Worm (Caenorhabditis elegans) whole organism, young adult: ENCODE measurements around the gene F53A9.8.

Experiments
- D2030.7 ChIP-seq: fragments of 200-800 bp; sonication (Bioruptor generic); IDR thresholded peaks from 2 replicates; pipeline ENCODE4 v1.3.6; 2022; ENCODE audit warnings: missing genetic modification reagents, missing genetic modification characterization, missing compliant biosample characterization
- F10E7.11 ChIP-seq: sonication (generic microtip); optimal IDR thresholded peaks from 2 replicates; lab custom pipeline; 2017; ENCODE audit warnings: mild to moderate bottlenecking, missing genetic modification characterization, moderate library complexity, missing compliant biosample characterization
- F39B2.1 ChIP-seq: fragments of 200-800 bp; sonication (Bioruptor generic); IDR thresholded peaks from 2 replicates; pipeline ENCODE4 v1.3.6; 2022; ENCODE audit warnings: missing genetic modification reagents, missing genetic modification characterization, missing compliant biosample characterization
- F57A8.1 ChIP-seq: fragments of 200-800 bp; sonication (Bioruptor generic); optimal IDR thresholded peaks from 2 replicates; lab custom pipeline; 2018; ENCODE audit warnings: mild to moderate bottlenecking, missing genetic modification characterization, moderate library complexity, missing compliant biosample characterization
- K11D2.4 ChIP-seq: fragments of 200-800 bp; sonication (Bioruptor generic); IDR thresholded peaks from 2 replicates; pipeline ENCODE4 v1.3.6; 2022; ENCODE audit warnings: missing genetic modification reagents, missing genetic modification characterization, missing compliant biosample characterization
- K12H6.12 ChIP-seq: fragments of 200-800 bp; sonication (Bioruptor generic); optimal IDR thresholded peaks from 2 replicates; lab custom pipeline; 2018; ENCODE audit warnings: mild to moderate bottlenecking, missing genetic modification characterization, missing compliant biosample characterization
- T07F8.4 ChIP-seq: sonication (generic microtip); optimal IDR thresholded peaks from 2 replicates; lab custom pipeline; 2016; ENCODE audit warnings: mild to moderate bottlenecking, missing genetic modification characterization, moderate library complexity, missing compliant biosample characterization
- Y53F4B.3 ChIP-seq: fragments of 200-800 bp; sonication (Bioruptor generic); IDR thresholded peaks from 2 replicates; pipeline ENCODE4 v1.3.6; 2022; ENCODE audit warnings: missing genetic modification reagents, missing genetic modification characterization, missing compliant biosample characterization
- Y56A3A.18 ChIP-seq: fragments of 200-800 bp; sonication (Bioruptor generic); IDR thresholded peaks from 2 replicates; pipeline ENCODE4 v1.3.6; 2022; ENCODE audit warnings: missing genetic modification reagents, missing genetic modification characterization, missing compliant biosample characterization
- aptf-2 ChIP-seq: fragments of 200-800 bp; sonication (Bioruptor generic); conservative IDR thresholded peaks from 2 replicates; pipeline ENCODE4 v1.3.6; 2022; ENCODE audit warnings: missing genetic modification reagents, missing genetic modification characterization, missing compliant biosample characterization
- bed-1 ChIP-seq: fragments of 200-800 bp; sonication (Bioruptor generic); IDR thresholded peaks from 2 replicates; pipeline ENCODE4 v1.3.6; 2022; ENCODE audit warnings: missing genetic modification reagents, missing genetic modification characterization, missing compliant biosample characterization
- ccch-3 ChIP-seq: fragments of 200-800 bp; sonication (Bioruptor generic); optimal IDR thresholded peaks from 2 replicates; lab custom pipeline; 2018; ENCODE audit warnings: mild to moderate bottlenecking, missing genetic modification characterization, missing compliant biosample characterization
- cebp-2 ChIP-seq: fragments of 200-800 bp; sonication (Bioruptor generic); IDR thresholded peaks from 2 replicates; pipeline ENCODE4 v1.3.6; 2022; ENCODE audit warnings: missing genetic modification characterization, missing compliant biosample characterization
- ceh-100 ChIP-seq: fragments of 200-800 bp; sonication (Bioruptor generic); IDR thresholded peaks from 2 replicates; pipeline ENCODE4 v1.3.6; 2022; ENCODE audit warnings: missing genetic modification reagents, missing genetic modification characterization, missing compliant biosample characterization
- ceh-91 ChIP-seq: fragments of 200-800 bp; sonication (Bioruptor generic); IDR thresholded peaks from 2 replicates; pipeline ENCODE4 v1.3.6; 2022; ENCODE audit warnings: missing genetic modification reagents, missing genetic modification characterization, missing compliant biosample characterization
- die-1 ChIP-seq: sonication (generic microtip); optimal IDR thresholded peaks from 2 replicates; lab custom pipeline; 2016; ENCODE audit warnings: missing genotype, mild to moderate bottlenecking, missing genetic modification characterization, missing compliant biosample characterization
- ekl-4 ChIP-seq: fragments of 200-800 bp; sonication (Bioruptor generic); IDR thresholded peaks from 2 replicates; pipeline ENCODE4 v1.3.6; 2022; ENCODE audit warnings: missing genetic modification reagents, missing genetic modification characterization, missing compliant biosample characterization
- fkh-3 ChIP-seq: sonication (generic microtip); optimal IDR thresholded peaks from 2 replicates; lab custom pipeline; 2016; ENCODE audit warnings: mild to moderate bottlenecking, missing genetic modification characterization, missing compliant biosample characterization
- hlh-12 ChIP-seq: sonication (generic microtip); optimal IDR thresholded peaks from 2 replicates; lab custom pipeline; 2016; ENCODE audit warnings: missing genetic modification characterization, missing compliant biosample characterization
- hlh-26 ChIP-seq: fragments of 200-800 bp; sonication (Bioruptor generic); conservative IDR thresholded peaks from 2 replicates; pipeline ENCODE4 v1.3.6; 2022; ENCODE audit warnings: missing genetic modification reagents, missing genetic modification characterization, missing compliant biosample characterization
- hmg-1.2 ChIP-seq: fragments of 200-800 bp; sonication (Bioruptor generic); IDR thresholded peaks from 2 replicates; pipeline ENCODE4 v1.3.6; 2022; ENCODE audit warnings: missing genetic modification reagents, missing genetic modification characterization, missing compliant biosample characterization
- lir-1 ChIP-seq: fragments of 200-800 bp; sonication (Bioruptor generic); conservative IDR thresholded peaks from 2 replicates; pipeline ENCODE4 v1.3.6; 2022; ENCODE audit warnings: missing genetic modification reagents, missing genetic modification characterization, missing compliant biosample characterization
- lsy-27 ChIP-seq: sonication (generic microtip); optimal IDR thresholded peaks from 2 replicates; lab custom pipeline; 2017; ENCODE audit warnings: missing genetic modification characterization, mild to moderate bottlenecking, missing compliant biosample characterization, antibody characterized with exemption, missing genotype, borderline replicate concordance; ENCODE audit not compliant: insufficient read depth
- mcd-1 ChIP-seq: fragments of 200-800 bp; sonication (Bioruptor generic); IDR thresholded peaks from 2 replicates; pipeline ENCODE4 v1.3.6; 2022; ENCODE audit warnings: missing genetic modification reagents, missing genetic modification characterization, missing compliant biosample characterization
- nfya-1 ChIP-seq: sonication (generic microtip); optimal IDR thresholded peaks from 2 replicates; lab custom pipeline; 2017; ENCODE audit warnings: antibody characterized with exemption, missing compliant biosample characterization, missing genetic modification characterization, borderline replicate concordance; ENCODE audit not compliant: insufficient read depth
- nhr-179 ChIP-seq: sonication (generic microtip); optimal IDR thresholded peaks from 2 replicates; lab custom pipeline; 2016; ENCODE audit warnings: mild to moderate bottlenecking, missing genetic modification characterization, missing compliant biosample characterization
- snpc-3.4 ChIP-seq: sonication (generic microtip); optimal IDR thresholded peaks from 2 replicates; lab custom pipeline; 2017; ENCODE audit warnings: missing genetic modification characterization, mild to moderate bottlenecking, missing compliant biosample characterization, antibody characterized with exemption, moderate library complexity, missing genotype, missing genetic modification reagents
- snpc-4 ChIP-seq, 5 experiments: fragments of 150-350 bp in 1 of 5; sonication (generic microtip) in 4 of 5; optimal IDR thresholded peaks; 2 replicates each; lab custom pipeline; 2014 to 2018; ENCODE audit warnings: missing genetic modification characterization in 5 of 5, missing biosample characterization in 3 of 5, antibody characterized with exemption in 2 of 5, mild to moderate bottlenecking in 2 of 5, missing compliant biosample characterization in 2 of 5, missing genotype in 2 of 5, moderate library complexity in 2 of 5, missing genetic modification reagents in 1 of 5
- tbx-9 ChIP-seq: sonication (generic microtip); optimal IDR thresholded peaks from 2 replicates; lab custom pipeline; 2016; ENCODE audit warnings: borderline replicate concordance, missing genetic modification characterization, inconsistent platforms, missing compliant biosample characterization
- unc-62 ChIP-seq: fragments of 150-350 bp; optimal IDR thresholded peaks from 2 replicates; lab custom pipeline; 2014; ENCODE audit warnings: missing biosample characterization, missing genetic modification reagents, missing genetic modification characterization
- xnd-1 ChIP-seq: sonication (generic microtip); optimal IDR thresholded peaks from 2 replicates; lab custom pipeline; 2016; ENCODE audit warnings: missing genotype, missing genetic modification reagents, missing genetic modification characterization, missing compliant biosample characterization
- zfh-2 ChIP-seq: fragments of 200-800 bp; sonication (Bioruptor generic); conservative IDR thresholded peaks from 2 replicates; pipeline ENCODE4 v1.3.6; 2022; ENCODE audit warnings: missing genetic modification reagents, missing genetic modification characterization, missing compliant biosample characterization
- zim-3 ChIP-seq: sonication (generic microtip); optimal IDR thresholded peaks from 2 replicates; lab custom pipeline; 2017; ENCODE audit warnings: mild to moderate bottlenecking, missing genetic modification characterization, moderate library complexity, missing compliant biosample characterization
- ztf-22 ChIP-seq: fragments of 200-800 bp; sonication (Bioruptor generic); optimal IDR thresholded peaks from 2 replicates; lab custom pipeline; 2018; ENCODE audit warnings: mild to moderate bottlenecking, missing genetic modification characterization, moderate library complexity, missing compliant biosample characterization
- ztf-6 ChIP-seq: fragments of 200-800 bp; sonication (Bioruptor generic); IDR thresholded peaks from 2 replicates; pipeline ENCODE4 v1.3.6; 2022; ENCODE audit warnings: missing genetic modification reagents, missing genetic modification characterization, missing compliant biosample characterization

Gene F53A9.8

ce11 chrX:8744192-8744985 lies 25.7 kb upstream of the F53A9.8 start:
- TF ChIP-seq tbx-9 (tag; lab: Kevin White, UChicago) (no peak), mcd-1 (no peak), ceh-100 (no peak), F10E7.11 (tag; lab: Kevin White, UChicago) (no peak), zim-3 (no peak), xnd-1 (tag; lab: Kevin White, UChicago) (no peak), snpc-4 (GFP tag; optimal IDR thresholded peaks at IDR 0.05; lab: Kevin White, UChicago) (no peak), snpc-4 (tag; optimal IDR thresholded peaks at IDR 0.05; lab: Kevin White, UChicago) (no peak), hlh-26 (GFP tag; lab: Robert Waterston, UW) (no peak), fkh-3 (tag; lab: Kevin White, UChicago) (no peak), die-1 (tag; lab: Kevin White, UChicago) (no peak), lir-1 (GFP tag; lab: Robert Waterston, UW) (no peak), unc-62 (GFP tag; lab: Kevin White, UChicago) (no peak), Y56A3A.18 (no peak), F39B2.1 (GFP tag; lab: Robert Waterston, UW) (no peak), aptf-2 (no peak), T07F8.4 (no peak), F57A8.1 (GFP tag; lab: Kevin White, UChicago) (no peak), Y53F4B.3 (GFP tag; lab: Robert Waterston, UW) (no peak), K12H6.12 (no peak)

- TF ChIP-seq nhr-179 (tag; lab: Kevin White, UChicago) (no peak), ztf-22 (GFP tag; lab: Kevin White, UChicago) (no peak), D2030.7 (GFP tag; lab: Robert Waterston, UW) (no peak), zfh-2 (GFP tag; lab: Robert Waterston, UW) (no peak), bed-1 (no peak), nfya-1 (tag; lab: Kevin White, UChicago) (no peak), hlh-12 (tag; lab: Kevin White, UChicago) (no peak), cebp-2 (GFP tag; lab: Robert Waterston, UW) (no peak), ccch-3 (GFP tag; lab: Kevin White, UChicago) (no peak), hmg-1.2 (GFP tag; lab: Robert Waterston, UW) (no peak), ceh-91 (no peak), ztf-6 (GFP tag; lab: Robert Waterston, UW) (no peak), ekl-4 (GFP tag; lab: Robert Waterston, UW) (no peak), K11D2.4 (GFP tag; lab: Robert Waterston, UW) (no peak), snpc-3.4 (tag; lab: Kevin White, UChicago) (no peak), xnd-1 (tag; lab: Kevin White, UChicago) (no peak), lsy-27 (tag; lab: Kevin White, UChicago) (no peak)
These were observed 24.2 kb upstream of the F53A9.8 start, which contains the start of gene M02D8.7 for ce11 chrX:8742896-8743295. Gene M02D8.7 (minus strand): TSS chrX:8742996.
